Fruit fly (Drosophila melanogaster): ENCODE measurements around the gene ssp7.

The ssp7 gene

DNA sequence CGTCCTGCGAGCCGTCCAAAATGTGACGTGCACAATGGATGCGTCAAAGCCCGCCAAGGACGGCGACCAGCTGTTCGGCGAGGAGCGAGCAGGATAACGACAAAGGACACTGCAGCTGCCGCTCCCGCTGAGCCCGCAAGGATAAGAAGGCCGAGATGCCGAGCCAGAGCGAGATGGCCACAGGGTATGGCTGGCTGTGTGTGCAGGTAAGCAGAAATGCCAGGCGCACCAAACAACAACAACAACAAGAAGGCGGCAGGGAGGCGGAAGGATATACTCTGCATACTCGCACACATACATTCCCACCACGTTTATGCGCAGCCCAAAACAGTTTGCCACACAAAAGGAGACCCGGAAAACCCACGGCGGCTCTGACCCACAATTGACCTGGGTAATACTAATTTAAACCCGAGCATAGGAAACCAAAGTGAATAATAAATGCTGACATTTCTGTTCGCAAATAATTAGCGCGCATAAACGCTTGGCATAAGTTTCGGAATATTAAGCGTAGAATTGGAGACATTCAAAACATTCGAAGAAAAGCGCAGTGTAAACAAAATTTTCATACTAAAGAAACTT lies 6.6 kb upstream of the ssp7 start:
- TF ChIP-seq spab (GFP tag; optimal IDR thresholded peaks at IDR 0.05), result no peak
- TF ChIP-seq cyc (GFP tag; optimal IDR thresholded peaks at IDR 0.05), result peak; percentile 1
- no peak for TF ChIP-seq net (GFP tag; optimal IDR thresholded peaks at IDR 0.05)
- peak; percentile 25 for TF ChIP-seq Hr4 (GFP tag; optimal IDR thresholded peaks at IDR 0.05)
- TF ChIP-seq CG34406 (GFP tag; optimal IDR thresholded peaks at IDR 0.05), result peak; percentile 6
- peak; percentile 30 for TF ChIP-seq CG32006 (GFP tag; optimal IDR thresholded peaks at IDR 0.05)
- no peak for TF ChIP-seq CG9139 (GFP tag; optimal IDR thresholded peaks at IDR 0.05)
- TF ChIP-seq Smox (GFP tag; optimal IDR thresholded peaks at IDR 0.05), result peak; percentile 8
- TF ChIP-seq topi (GFP tag; optimal IDR thresholded peaks at IDR 0.05), result peak; percentile 51
- 0 out of 2 replicates have a peak, but pooled peaks have one; percentile 14 for TF ChIP-seq CG15336 (GFP tag; IDR thresholded peaks at IDR 0.05)
- TF ChIP-seq Sox14 (GFP tag; optimal IDR thresholded peaks at IDR 0.05), result peak; percentile 7
- TF ChIP-seq fkh (GFP tag; optimal IDR thresholded peaks at IDR 0.05), result no peak
- TF ChIP-seq Met (GFP tag; optimal IDR thresholded peaks at IDR 0.05), result peak; percentile 16
- peak; percentile 20 for TF ChIP-seq Sox102F (GFP tag; optimal IDR thresholded peaks at IDR 0.05)
- TF ChIP-seq CG10669 (GFP tag; optimal IDR thresholded peaks at IDR 0.05), result peak; percentile 44
- TF ChIP-seq svp (GFP tag), result peak; percentile 76
- no peak for TF ChIP-seq Sox15 (GFP tag; optimal IDR thresholded peaks at IDR 0.05)
- TF ChIP-seq Lpt (GFP tag; optimal IDR thresholded peaks at IDR 0.05), result no peak
- no peak for TF ChIP-seq Eip93F (GFP tag; optimal IDR thresholded peaks at IDR 0.05)
- no peak for TF ChIP-seq CG11294 (GFP tag; IDR thresholded peaks at IDR 0.05)
- TF ChIP-seq acj6 (GFP tag; optimal IDR thresholded peaks at IDR 0.05), result peak; percentile 50
- TF ChIP-seq Ets21C (GFP tag; optimal IDR thresholded peaks at IDR 0.05), result no peak
- TF ChIP-seq vri (GFP tag; optimal IDR thresholded peaks at IDR 0.05), result no peak
- peak; percentile 76 for TF ChIP-seq eg (GFP tag; IDR thresholded peaks at IDR 0.05)
- TF ChIP-seq achi (GFP tag; optimal IDR thresholded peaks at IDR 0.05), result peak; percentile 14
- peak; percentile 38 for TF ChIP-seq Ets96B (tag; optimal IDR thresholded peaks at IDR 0.05)
- TF ChIP-seq CG8632 (GFP tag; optimal IDR thresholded peaks at IDR 0.05), result no peak
- no peak for TF ChIP-seq CG16779 (tag; optimal IDR thresholded peaks at IDR 0.05)
- no peak for TF ChIP-seq fd59A (GFP tag; optimal IDR thresholded peaks at IDR 0.05)
- TF ChIP-seq ss (GFP tag; optimal IDR thresholded peaks at IDR 0.05), result peak in 1 of 2 experiments; percentile 61
- peak; percentile 30 for TF ChIP-seq CG31627 (GFP tag; optimal IDR thresholded peaks at IDR 0.05)
- TF ChIP-seq CG10631 (GFP tag; optimal IDR thresholded peaks at IDR 0.05), result no peak
- TF ChIP-seq CG8119 (GFP tag; IDR thresholded peaks at IDR 0.05), result peak; percentile 33; the same call in 1 of the 3 replicates
- TF ChIP-seq Hr38 (GFP tag; optimal IDR thresholded peaks at IDR 0.05), result no peak
- peak; percentile 29 for TF ChIP-seq CG3032 (tag; optimal IDR thresholded peaks at IDR 0.05)
- TF ChIP-seq Hr39 (GFP tag; optimal IDR thresholded peaks at IDR 0.05), result peak; percentile 20
- peak; percentile 15 for TF ChIP-seq lz (GFP tag; optimal IDR thresholded peaks at IDR 0.05)
- peak; percentile 44 for TF ChIP-seq dsx (GFP tag; optimal IDR thresholded peaks at IDR 0.05; ENCODE audit: poor library complexity, severe bottlenecking)
- peak; percentile 37 for TF ChIP-seq CG3919 (GFP tag; optimal IDR thresholded peaks at IDR 0.05)
- TF ChIP-seq esn (GFP tag; optimal IDR thresholded peaks at IDR 0.05), result peak; percentile 27
- TF ChIP-seq Eip78C (GFP tag), result peak; percentile 62
- TF ChIP-seq CG7368 (GFP tag; optimal IDR thresholded peaks at IDR 0.05), result peak; percentile 30
- peak; percentile 37 for TF ChIP-seq pdm3 (GFP tag; optimal IDR thresholded peaks at IDR 0.05)
- no peak for TF ChIP-seq CG8319 (GFP tag; optimal IDR thresholded peaks at IDR 0.05)
- TF ChIP-seq CG4318 (GFP tag; optimal IDR thresholded peaks at IDR 0.05), result no peak
- no peak for TF ChIP-seq CG11762 (GFP tag; optimal IDR thresholded peaks at IDR 0.05; ENCODE audit: insufficient read depth)
- no peak for TF ChIP-seq salr (GFP tag; optimal IDR thresholded peaks at IDR 0.05)
- no peak for TF ChIP-seq CG6854 (GFP tag; optimal IDR thresholded peaks at IDR 0.05)
- TF ChIP-seq Gug (GFP tag; IDR thresholded peaks at IDR 0.05), result 0 out of 2 replicates have a peak, but pooled peaks have one; percentile 9
- TF ChIP-seq dac (GFP tag; optimal IDR thresholded peaks at IDR 0.05), result no peak
- TF ChIP-seq Eip75B (GFP tag; optimal IDR thresholded peaks at IDR 0.05), result peak; percentile 1
- TF ChIP-seq CG6163 (GFP tag; IDR thresholded peaks at IDR 0.05), result peak; percentile 77
